Fruit fly (Drosophila melanogaster) whole organism, embryonic: ENCODE data around the gene CG7860.

Experiments
- CG31224 ChIP-seq: fragments of 200-800 bp; sonication (Bioruptor generic); IDR thresholded peaks from 2 replicates; pipeline ENCODE4 v1.3.6; 2022; ENCODE audit warnings: missing biosample characterization, missing genetic modification characterization
- gfzf ChIP-seq: fragments of 200-800 bp; sonication (Bioruptor generic); optimal IDR thresholded peaks from 2 replicates; lab custom pipeline; 2016; ENCODE audit warnings: missing biosample characterization, mild to moderate bottlenecking, missing genetic modification characterization, moderate library complexity

DNA sequence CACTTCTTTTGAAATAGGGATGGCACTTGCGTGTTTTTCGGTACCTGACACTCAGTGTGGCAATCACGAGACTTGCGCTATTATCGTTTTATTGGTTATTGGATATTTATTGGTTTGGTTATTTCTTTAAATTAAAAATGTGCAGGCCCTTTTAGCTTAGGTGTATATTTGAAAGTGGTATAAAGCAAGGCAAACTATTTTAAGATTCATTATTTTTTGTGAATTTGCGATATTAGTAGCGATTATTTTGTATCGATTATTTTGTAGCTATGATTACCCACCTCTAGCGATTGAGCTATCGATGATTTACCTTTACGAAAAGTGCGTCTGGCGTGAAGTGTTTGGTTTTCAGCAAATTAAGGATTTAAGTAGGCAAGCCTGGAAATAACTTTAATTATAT is 14.1 kb downstream of the CG7860 start, which contains the start of the genes CG9215 and CG8097:
- TF ChIP-seq CG31224: no peak
- TF ChIP-seq gfzf (GFP tag; lab: Kevin White, UChicago): peak; percentile 36
